Fruit fly (Drosophila melanogaster) whole organism: Measurements from ENCODE around the gene CG14207.

Experiments
- CG8478 ChIP-seq: fragments of >200 bp; optimal IDR thresholded peaks from 2 replicates; lab custom pipeline; 2018; ENCODE audit warnings: inconsistent platforms
- Dll ChIP-seq: fragments of >200 bp; optimal IDR thresholded peaks from 2 replicates; lab custom pipeline; 2017
- EcR ChIP-seq, 2 experiments: fragments of >200 bp; optimal IDR thresholded peaks; 2 replicates each; lab custom pipeline; 2017; ENCODE audit warnings: missing biosample characterization in 2 of 2, missing genetic modification characterization in 2 of 2, missing genetic modification reagents in 2 of 2
- pan ChIP-seq: fragments of >200 bp; optimal IDR thresholded peaks from 2 replicates; lab custom pipeline; 2017
- psq ChIP-seq: fragments of >200 bp; optimal IDR thresholded peaks from 2 replicates; lab custom pipeline; 2017
- usp ChIP-seq: fragments of >200 bp; optimal IDR thresholded peaks from 2 replicates; lab custom pipeline; 2017; ENCODE audit warnings: missing biosample characterization, missing genetic modification characterization, mixed read lengths

DNA sequence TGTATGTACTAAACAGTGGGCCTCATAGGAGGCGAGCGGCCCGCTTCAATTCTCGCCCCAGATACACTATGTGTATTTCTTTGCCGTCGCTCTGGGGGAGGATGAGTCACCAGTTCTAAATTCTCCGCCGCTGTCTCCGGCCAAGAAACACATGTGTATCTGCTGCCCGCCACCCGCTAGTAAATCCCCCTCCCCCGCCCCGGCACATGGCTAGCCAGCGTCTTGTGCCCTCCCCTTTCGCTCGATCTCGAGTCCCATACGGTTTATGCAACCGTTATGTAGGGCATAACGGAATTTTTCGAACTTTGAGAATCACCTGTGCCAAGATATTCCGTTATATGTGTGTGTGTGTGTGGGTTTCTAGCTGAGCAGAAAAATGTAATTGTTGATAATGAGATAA, 916 bp downstream of the CG14207 start:
- no peak for TF ChIP-seq EcR (GFP tag; optimal IDR thresholded peaks at IDR 0.05; lab: Kevin White, UChicago)
- no peak for TF ChIP-seq pan (lab: Kevin White, UChicago)
- no peak for TF ChIP-seq usp (GFP tag; lab: Kevin White, UChicago)
- TF ChIP-seq CG8478, result no peak
- no peak for TF ChIP-seq psq (lab: Kevin White, UChicago)
- no peak for TF ChIP-seq Dll (lab: Kevin White, UChicago)
